Worm (Caenorhabditis elegans): ENCODE data around the gene C06C6.8.

DNA sequence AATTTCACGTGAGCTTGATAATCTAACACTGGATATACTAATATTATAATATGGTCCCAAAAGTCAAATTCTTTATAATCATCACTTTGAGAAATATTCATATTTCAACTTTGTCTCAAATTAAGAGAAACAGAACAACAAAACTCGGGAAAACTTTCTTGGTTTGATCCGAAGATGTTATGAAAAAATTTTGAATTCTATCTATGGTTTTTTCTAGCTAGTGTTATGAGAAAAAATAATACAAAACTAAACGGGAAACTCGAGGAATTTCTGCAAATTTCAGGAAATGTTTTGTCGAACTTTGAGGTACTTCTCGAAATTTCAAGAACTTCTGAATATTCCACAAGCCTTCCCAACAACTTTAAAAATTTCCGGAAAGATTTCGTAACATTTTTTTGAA is 46.0 kb upstream of the C06C6.8 start, which contains the start of gene srw-59:
- TF ChIP-seq ama-1 (optimal IDR thresholded peaks at IDR 0.05) (no peak), hlh-6 (tag; optimal IDR thresholded peaks at IDR 0.05) (no peak), nfya-1 (tag; optimal IDR thresholded peaks at IDR 0.05) (no peak)

Measured in whole organism, late embryonic.